Fruit fly (Drosophila melanogaster) whole organism, embryonic: ENCODE measurements around the gene spn-E.

ENCODE experiments used
- B-H2 ChIP-seq: fragments of 200-800 bp; sonication (Bioruptor generic); optimal IDR thresholded peaks from 2 replicates; lab custom pipeline; 2018; ENCODE audit warnings: missing biosample characterization, mild to moderate bottlenecking, missing genetic modification characterization
- BEAF-32 ChIP-seq: fragments of 200-800 bp; sonication (Bioruptor generic); optimal IDR thresholded peaks from 3 replicates; lab custom pipeline; 2017; ENCODE audit warnings: missing biosample characterization, missing genetic modification characterization, mild to moderate bottlenecking, moderate library complexity, missing genetic modification reagents
- CG10366 ChIP-seq: fragments of 200-800 bp; sonication (Bioruptor generic); IDR thresholded peaks from 2 replicates; pipeline ENCODE4 v1.3.6; 2022; ENCODE audit warnings: missing biosample characterization, missing genetic modification characterization
- CG13287 ChIP-seq: fragments of 200-800 bp; sonication (Bioruptor generic); IDR thresholded peaks from 2 replicates; pipeline ENCODE4 v1.3.6; 2022; ENCODE audit warnings: missing biosample characterization, missing genetic modification characterization; ENCODE audit not compliant: partially characterized antibody
- CG2116 ChIP-seq: fragments of 200-800 bp; sonication (Bioruptor generic); optimal IDR thresholded peaks from 3 replicates; lab custom pipeline; 2018; ENCODE audit warnings: missing biosample characterization, mild to moderate bottlenecking, missing genetic modification characterization
- CG2120 ChIP-seq: fragments of 200-800 bp; sonication (Bioruptor generic); optimal IDR thresholded peaks from 3 replicates; lab custom pipeline; 2016; ENCODE audit warnings: missing biosample characterization, missing genetic modification characterization
- CG34376 ChIP-seq: fragments of 200-800 bp; sonication (Bioruptor generic); optimal IDR thresholded peaks from 2 replicates; lab custom pipeline; 2018; ENCODE audit warnings: missing biosample characterization, mild to moderate bottlenecking, missing genetic modification characterization
- CG4854 ChIP-seq: fragments of 200-800 bp; sonication (Bioruptor generic); optimal IDR thresholded peaks from 2 replicates; lab custom pipeline; 2016; ENCODE audit warnings: missing biosample characterization, missing genetic modification characterization, inconsistent platforms
- CG7357 ChIP-seq: fragments of 200-800 bp; sonication (Bioruptor generic); IDR thresholded peaks from 3 replicates; pipeline ENCODE4 v1.3.6; 2022; ENCODE audit warnings: missing biosample characterization, missing genetic modification characterization
- CG8765 ChIP-seq: fragments of 200-800 bp; sonication (Bioruptor generic); IDR thresholded peaks from 2 replicates; pipeline ENCODE4 v1.3.6; 2022; ENCODE audit warnings: missing biosample characterization, missing genetic modification characterization
- CG8924 ChIP-seq: fragments of 200-800 bp; optimal IDR thresholded peaks from 3 replicates; lab custom pipeline; 2019; ENCODE audit warnings: missing biosample characterization, mild to moderate bottlenecking, missing genetic modification characterization, moderate library complexity
- CG9727 ChIP-seq: fragments of 200-800 bp; sonication (Bioruptor generic); optimal IDR thresholded peaks from 3 replicates; lab custom pipeline; 2017; ENCODE audit warnings: missing biosample characterization, mild to moderate bottlenecking, missing genetic modification characterization
- CG9797 ChIP-seq: fragments of 200-800 bp; sonication (Bioruptor generic); optimal IDR thresholded peaks from 3 replicates; lab custom pipeline; 2018; ENCODE audit warnings: missing biosample characterization, mild to moderate bottlenecking, missing genetic modification characterization
- D19A ChIP-seq: fragments of 200-800 bp; optimal IDR thresholded peaks from 3 replicates; lab custom pipeline; 2019; ENCODE audit warnings: missing biosample characterization, mild to moderate bottlenecking, missing genetic modification characterization, moderate library complexity
- Dbx ChIP-seq: fragments of 200-800 bp; sonication (Bioruptor generic); IDR thresholded peaks from 3 replicates; pipeline ENCODE4 v1.3.6; 2022; ENCODE audit warnings: missing biosample characterization, missing genetic modification characterization
- Dp ChIP-seq: fragments of 200-800 bp; sonication (Bioruptor generic); optimal IDR thresholded peaks from 2 replicates; lab custom pipeline; 2018; ENCODE audit warnings: missing biosample characterization, mild to moderate bottlenecking, missing genetic modification characterization, moderate library complexity
- Ets65A ChIP-seq: fragments of 200-800 bp; sonication (Bioruptor generic); peaks from one replicate; lab custom pipeline; 2016; ENCODE audit warnings: missing biosample characterization, missing genetic modification characterization
- Fer1 ChIP-seq: fragments of 200-800 bp; sonication (Bioruptor generic); optimal IDR thresholded peaks from 2 replicates; lab custom pipeline; 2017; ENCODE audit warnings: missing biosample characterization, mild to moderate bottlenecking, missing genetic modification characterization
- HLH4C ChIP-seq: fragments of 200-800 bp; sonication (Bioruptor generic); IDR thresholded peaks from 3 replicates; pipeline ENCODE4 v1.3.6; 2022; ENCODE audit warnings: missing biosample characterization, missing genetic modification characterization; ENCODE audit not compliant: partially characterized antibody
- HmgZ ChIP-seq: fragments of 200-800 bp; sonication (Bioruptor generic); optimal IDR thresholded peaks from 2 replicates; lab custom pipeline; 2018; ENCODE audit warnings: missing biosample characterization, mild to moderate bottlenecking, missing genetic modification characterization
- Hr78 ChIP-seq, 2 experiments: fragments of 200-800 bp in 1 of 2; fragments of >200 bp in 1 of 2; sonication (Bioruptor generic) in 1 of 2; optimal IDR thresholded peaks; 2 replicates each; lab custom pipeline; 2017 to 2019; ENCODE audit warnings: missing biosample characterization in 2 of 2, missing genetic modification characterization in 2 of 2, mild to moderate bottlenecking in 1 of 2, moderate library complexity in 1 of 2
- Hsf ChIP-seq: fragments of 200-800 bp; sonication (Bioruptor generic); optimal IDR thresholded peaks from 3 replicates; lab custom pipeline; 2016; ENCODE audit warnings: missing biosample characterization, missing genetic modification characterization
- Jarid2 ChIP-seq: fragments of 200-800 bp; sonication (Bioruptor generic); optimal IDR thresholded peaks from 3 replicates; lab custom pipeline; 2017; ENCODE audit warnings: mild to moderate bottlenecking, missing biosample characterization, missing genetic modification reagents, missing genetic modification characterization
- Lhr ChIP-seq: fragments of 200-800 bp; sonication (Bioruptor generic); optimal IDR thresholded peaks from 3 replicates; lab custom pipeline; 2017; ENCODE audit warnings: mild to moderate bottlenecking, missing biosample characterization, missing genetic modification reagents, missing genetic modification characterization
- MBD-R2 ChIP-seq: fragments of 200-800 bp; sonication (Bioruptor generic); IDR thresholded peaks from 2 replicates; pipeline ENCODE4 v1.3.6; 2022; ENCODE audit warnings: missing biosample characterization, missing genetic modification characterization
- Med ChIP-seq: fragments of 200-800 bp; sonication (Bioruptor generic); peaks from one replicate; lab custom pipeline; 2016; ENCODE audit warnings: missing biosample characterization, missing genetic modification characterization, mild to moderate bottlenecking, inconsistent platforms, moderate library complexity
- Pdp1 ChIP-seq, 2 experiments: fragments of 200-800 bp; sonication (Bioruptor generic); optimal IDR thresholded peaks; 3 replicates each; lab custom pipeline; 2016; ENCODE audit warnings: missing biosample characterization in 2 of 2, missing genetic modification characterization in 2 of 2, mild to moderate bottlenecking in 1 of 2, moderate library complexity in 1 of 2
- Sin3A ChIP-seq: fragments of >200 bp; optimal IDR thresholded peaks from 2 replicates; lab custom pipeline; 2018
- Stat92E ChIP-seq, 3 experiments: fragments of >200 bp in 2 of 3; fragments of 200-800 bp in 1 of 3; sonication (Bioruptor generic) in 1 of 3; optimal IDR thresholded peaks; 2 replicates each; lab custom pipeline; 2017 to 2019; ENCODE audit warnings: missing biosample characterization in 3 of 3, missing genetic modification characterization in 3 of 3, mild to moderate bottlenecking in 1 of 3, moderate library complexity in 1 of 3
- YL-1 ChIP-seq: fragments of 200-800 bp; sonication (Bioruptor generic); optimal IDR thresholded peaks from 3 replicates; lab custom pipeline; 2017; ENCODE audit warnings: missing biosample characterization, mild to moderate bottlenecking, missing genetic modification characterization
- aop ChIP-seq: fragments of 200-800 bp; sonication (Bioruptor generic); IDR thresholded peaks from 2 replicates; pipeline ENCODE4 v1.3.6; 2022; ENCODE audit warnings: missing biosample characterization, missing genetic modification characterization
- ase ChIP-seq: fragments of 200-800 bp; sonication (Bioruptor generic); IDR thresholded peaks from 3 replicates; pipeline ENCODE4 v1.3.6; 2022; ENCODE audit warnings: missing biosample characterization, missing genetic modification characterization
- crp ChIP-seq, 2 experiments: fragments of 200-800 bp; sonication (Bioruptor generic); optimal IDR thresholded peaks; 2 replicates in 1 of 2; 3 replicates in 1 of 2; lab custom pipeline; 2017; ENCODE audit warnings: missing biosample characterization in 2 of 2, missing genetic modification characterization in 2 of 2, mild to moderate bottlenecking in 1 of 2, moderate library complexity in 1 of 2
- exex ChIP-seq: fragments of 200-800 bp; sonication (Bioruptor generic); optimal IDR thresholded peaks from 4 replicates; lab custom pipeline; 2018; ENCODE audit warnings: missing biosample characterization, mild to moderate bottlenecking, missing genetic modification characterization, moderate library complexity
- ftz-f1 ChIP-seq: fragments of 200-800 bp; sonication (Bioruptor generic); optimal IDR thresholded peaks from 2 replicates; lab custom pipeline; 2016; ENCODE audit warnings: missing biosample characterization, missing genetic modification characterization
- gfzf ChIP-seq: fragments of 200-800 bp; sonication (Bioruptor generic); optimal IDR thresholded peaks from 2 replicates; lab custom pipeline; 2016; ENCODE audit warnings: missing biosample characterization, mild to moderate bottlenecking, missing genetic modification characterization, moderate library complexity
- grau ChIP-seq: fragments of 200-800 bp; optimal IDR thresholded peaks from 3 replicates; lab custom pipeline; 2019; ENCODE audit warnings: missing biosample characterization, mild to moderate bottlenecking, missing genetic modification characterization, moderate library complexity
- gsb-n ChIP-seq: fragments of 200-800 bp; sonication (Bioruptor generic); optimal IDR thresholded peaks from 3 replicates; lab custom pipeline; 2018; ENCODE audit warnings: missing biosample characterization, mild to moderate bottlenecking, missing genetic modification characterization
- hkb ChIP-seq, 2 experiments: fragments of 200-800 bp in 1 of 2; fragments of >200 bp in 1 of 2; sonication (Bioruptor generic) in 1 of 2; IDR thresholded peaks in 1 of 2; optimal IDR thresholded peaks in 1 of 2; 2 replicates each; pipeline versions ENCODE4 v1.3.6 to Lab custom; 2017 to 2022; ENCODE audit warnings: missing biosample characterization in 1 of 2, missing genetic modification characterization in 1 of 2
- lilli ChIP-seq: fragments of 200-800 bp; sonication (Bioruptor generic); optimal IDR thresholded peaks from 3 replicates; lab custom pipeline; 2016; ENCODE audit warnings: missing biosample characterization, missing genetic modification characterization
- nerfin-1 ChIP-seq: fragments of 200-800 bp; sonication (Bioruptor generic); optimal IDR thresholded peaks from 3 replicates; lab custom pipeline; 2019; ENCODE audit warnings: missing biosample characterization, mild to moderate bottlenecking, missing genetic modification characterization, moderate library complexity
- row ChIP-seq: fragments of 200-800 bp; sonication (Bioruptor generic); IDR thresholded peaks from 3 replicates; pipeline ENCODE4 v1.3.6; 2022; ENCODE audit warnings: missing biosample characterization, missing genetic modification characterization
- sob ChIP-seq: fragments of 200-800 bp; sonication (Bioruptor generic); IDR thresholded peaks from 2 replicates; pipeline ENCODE4 v1.3.6; 2022; ENCODE audit warnings: missing biosample characterization, missing genetic modification characterization
- stwl ChIP-seq: fragments of 200-800 bp; sonication (Bioruptor generic); optimal IDR thresholded peaks from 3 replicates; lab custom pipeline; 2018; ENCODE audit warnings: missing biosample characterization, mild to moderate bottlenecking, missing genetic modification characterization, moderate library complexity
- tio ChIP-seq: fragments of 200-800 bp; sonication (Bioruptor generic); optimal IDR thresholded peaks from 2 replicates; lab custom pipeline; 2017; ENCODE audit warnings: missing biosample characterization, missing genetic modification characterization, inconsistent platforms
- trem ChIP-seq: fragments of 200-800 bp; optimal IDR thresholded peaks from 3 replicates; lab custom pipeline; 2019; ENCODE audit warnings: missing biosample characterization, mild to moderate bottlenecking, missing genetic modification characterization, moderate library complexity
- zen ChIP-seq: fragments of 200-800 bp; sonication (Bioruptor generic); optimal IDR thresholded peaks from 3 replicates; lab custom pipeline; 2018; ENCODE audit warnings: missing biosample characterization, mild to moderate bottlenecking, missing genetic modification characterization, moderate library complexity

The spn-E gene

dm6 chr3R:15853347-15853746, 16.1 kb downstream of the spn-E start, which contains the start of gene cv-d:
cv-d (minus strand) TSS chr3R:15853581.
- TF ChIP-seq ase (no peak), CG10366 (GFP tag; lab: Robert Waterston, UW) (no peak), CG34376 (GFP tag; lab: Kevin White, UChicago) (peak; percentile 29), Jarid2 (GFP tag; lab: Kevin White, UChicago) (peak; percentile 25), Ets65A (GFP tag; lab: Kevin White, UChicago) (peak; percentile 34), ftz-f1 (GFP tag; lab: Kevin White, UChicago) (peak; percentile 6)

DNA sequence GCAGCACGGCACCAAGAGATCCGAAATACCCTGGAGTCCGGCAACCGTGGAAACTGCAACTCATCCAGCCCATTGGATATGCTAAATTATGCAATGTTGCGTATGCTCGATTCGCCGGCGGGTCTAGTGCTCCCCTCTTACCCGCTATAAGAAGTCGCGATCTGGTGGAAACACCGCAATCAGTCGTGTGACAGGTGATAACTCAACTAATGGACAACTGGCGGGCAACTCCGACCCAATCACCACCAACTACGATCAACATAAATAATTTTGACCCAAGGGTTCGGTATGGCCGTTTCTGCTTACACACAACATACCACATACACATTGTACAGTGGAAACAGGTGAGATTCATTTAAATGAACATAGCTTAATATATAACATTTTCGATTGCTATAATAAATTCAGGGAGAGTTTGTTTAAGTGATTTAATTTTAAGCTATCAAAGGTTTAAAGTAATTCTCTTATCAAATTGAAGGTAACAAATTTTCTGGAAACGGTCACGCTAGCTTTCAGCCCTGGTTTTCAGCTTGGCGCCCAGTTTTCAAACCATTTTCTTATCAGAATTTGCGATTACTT, 20.1 kb downstream of the spn-E start, which contains the start of gene Hmt-1:
Hmt-1 (minus strand) TSS at position 282 of the 579 bp plus-strand sequence.
- no peak for TF ChIP-seq D19A (tag; lab: Kevin White, UChicago)
- peak; percentile 53 for TF ChIP-seq YL-1 (GFP tag; lab: Kevin White, UChicago)
- no peak for TF ChIP-seq Fer1
- TF ChIP-seq Pdp1 (GFP tag; optimal IDR thresholded peaks at IDR 0.05; lab: Kevin White, UChicago), result peak in 1 of 2 experiments; percentile 93
- peak; percentile 47 for TF ChIP-seq BEAF-32
- TF ChIP-seq CG9797 (GFP tag; lab: Kevin White, UChicago), result peak; percentile 92
- no peak for TF ChIP-seq CG8765 (GFP tag; lab: Robert Waterston, UW)
- peak; percentile 61 for TF ChIP-seq CG2116
- peak; percentile 94 for TF ChIP-seq Dp
- no peak for TF ChIP-seq tio (GFP tag; lab: Kevin White, UChicago)
- TF ChIP-seq crp (GFP tag; optimal IDR thresholded peaks at IDR 0.05; lab: Kevin White, UChicago), result peak in 1 of 2 experiments; percentile 32
- peak; percentile 15 for TF ChIP-seq CG8924 (tag; lab: Kevin White, UChicago)
- peak; percentile 42 for TF ChIP-seq HmgZ
- TF ChIP-seq CG4854 (GFP tag; lab: Kevin White, UChicago), result no peak
- TF ChIP-seq exex, result peak; percentile 13
- TF ChIP-seq B-H2 (GFP tag; lab: Kevin White, UChicago), result no peak
- no peak for TF ChIP-seq nerfin-1 (tag; lab: Kevin White, UChicago)
- peak; percentile 40 for TF ChIP-seq gsb-n (tag; lab: Kevin White, UChicago)
- TF ChIP-seq lilli (GFP tag; lab: Kevin White, UChicago), result peak; percentile 43
- TF ChIP-seq row (GFP tag; lab: Robert Waterston, UW), result peak; percentile 67
- TF ChIP-seq aop (GFP tag; lab: Robert Waterston, UW), result no peak
- peak; percentile 11 for TF ChIP-seq hkb (optimal IDR thresholded peaks at IDR 0.05; lab: Kevin White, UChicago)
- TF ChIP-seq hkb (GFP tag; IDR thresholded peaks at IDR 0.05; lab: Robert Waterston, UW), result no peak
- 0 out of 2 replicates have a peak, but pooled peaks have one; percentile 20 for TF ChIP-seq sob (GFP tag; lab: Robert Waterston, UW)
- TF ChIP-seq CG13287 (GFP tag; lab: Robert Waterston, UW), result peak; percentile 26
- peak; percentile 77 for TF ChIP-seq grau (tag; lab: Kevin White, UChicago)
- peak in 1 of 3 experiments; percentile 29 for TF ChIP-seq Stat92E (GFP tag; optimal IDR thresholded peaks at IDR 0.05; lab: Kevin White, UChicago)
- peak in 1 of 2 experiments; percentile 69 for TF ChIP-seq Hr78 (GFP tag; optimal IDR thresholded peaks at IDR 0.05; lab: Kevin White, UChicago)
- no peak for TF ChIP-seq HLH4C (GFP tag; lab: Robert Waterston, UW)
- TF ChIP-seq zen (tag; lab: Kevin White, UChicago), result peak; percentile 38
- TF ChIP-seq Dbx (GFP tag; lab: Robert Waterston, UW), result no peak
- peak; percentile 83 for TF ChIP-seq trem (tag; lab: Kevin White, UChicago)
- TF ChIP-seq stwl (tag; lab: Kevin White, UChicago), result peak; percentile 52
- TF ChIP-seq Med, result peak; percentile 81
- TF ChIP-seq CG9727 (GFP tag; lab: Kevin White, UChicago), result peak; percentile 9
- peak; percentile 85 for TF ChIP-seq Sin3A (lab: Kevin White, UChicago)
- TF ChIP-seq CG2120 (GFP tag; lab: Kevin White, UChicago), result peak; percentile 31
- peak; percentile 25 for TF ChIP-seq Hsf (GFP tag; lab: Kevin White, UChicago)
- peak; percentile 92 for TF ChIP-seq CG7357 (GFP tag; lab: Robert Waterston, UW)
- peak; percentile 91 for TF ChIP-seq gfzf (GFP tag; lab: Kevin White, UChicago)
- TF ChIP-seq MBD-R2 (GFP tag; lab: Robert Waterston, UW), result peak; percentile 61; the same call in 1 of the 2 replicates
- peak; percentile 52 for TF ChIP-seq Lhr (GFP tag; lab: Kevin White, UChicago)
